Worm (Caenorhabditis elegans): ENCODE measurements around the gene nep-5.

ce11 chrII:5505820-5506287 lies 17.9 kb downstream of the nep-5 start, which contains the start of gene npp-24:
- no peak for TF ChIP-seq ztf-29 (GFP tag; IDR thresholded peaks at IDR 0.05)
- no peak for TF ChIP-seq tab-1 (GFP tag; IDR thresholded peaks at IDR 0.05)
- no peak for TF ChIP-seq flt-1 (GFP tag; IDR thresholded peaks at IDR 0.05)
- no peak for TF ChIP-seq ztf-23 (GFP tag; IDR thresholded peaks at IDR 0.05)
- TF ChIP-seq ref-1 (GFP tag; conservative IDR thresholded peaks at IDR 0.05) = no peak

Measured in whole organism, midembryonic.